Worm (Caenorhabditis elegans): ENCODE results near the gene suf-1.

DNA sequence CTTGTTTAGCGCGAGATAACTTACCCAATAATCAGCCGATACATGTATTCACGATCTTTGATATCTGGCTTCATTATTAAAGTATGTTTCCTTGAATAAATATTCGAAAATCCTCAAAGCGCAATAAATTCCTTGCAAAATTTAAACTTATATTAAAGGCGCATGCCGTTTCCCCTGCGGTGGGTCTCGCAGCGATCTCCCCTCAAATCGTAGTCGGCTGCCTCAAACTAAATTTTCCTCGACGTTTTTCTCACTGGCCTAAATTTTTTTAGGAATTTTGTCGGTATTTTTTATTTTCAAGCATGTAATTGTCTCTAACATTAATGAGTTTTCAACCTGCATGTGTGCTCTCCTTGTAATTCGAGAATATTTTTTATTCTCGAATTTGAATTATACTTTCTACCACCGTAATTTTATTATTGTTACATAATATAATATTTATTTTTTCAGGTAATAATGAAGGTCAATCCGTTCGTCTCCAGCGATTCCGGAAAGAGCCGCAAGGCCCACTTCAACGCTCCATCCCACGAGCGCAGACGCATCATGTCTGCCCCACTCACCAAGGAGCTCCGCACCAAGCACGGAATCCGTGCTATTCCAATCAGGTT lies 1.2 kb upstream of the suf-1 start, which contains the start of the genes cpf-1 and rpl-26:
- TF ChIP-seq pha-4 (tag; optimal IDR thresholded peaks at IDR 0.05) = peak; percentile 32
- TF ChIP-seq mab-5 (tag; optimal IDR thresholded peaks at IDR 0.05) = no peak
- peak; percentile 49 for TF ChIP-seq ces-1 (GFP tag; optimal IDR thresholded peaks at IDR 0.05)
- no peak for TF ChIP-seq elt-3 (tag; optimal IDR thresholded peaks at IDR 0.05)
- no peak for TF ChIP-seq elt-1 (tag; optimal IDR thresholded peaks at IDR 0.05; ENCODE audit: borderline replicate concordance, insufficient read depth)
- TF ChIP-seq mep-1 (tag; optimal IDR thresholded peaks at IDR 0.05) = peak; percentile 74
- no peak for TF ChIP-seq snpc-4 (tag; optimal IDR thresholded peaks at IDR 0.05)
- TF ChIP-seq unc-39 (tag; optimal IDR thresholded peaks at IDR 0.05) = no peak
- TF ChIP-seq mls-2 (tag; optimal IDR thresholded peaks at IDR 0.05) = no peak
- TF ChIP-seq nhr-28 (tag; optimal IDR thresholded peaks at IDR 0.05) = no peak
